Worm (Caenorhabditis elegans): ENCODE results near the gene F11C7.2.
A peak's percentile ranks its signal among the peaks of the same experiment; 100 is the strongest.

F11C7.2 gene

ce11 chrX:17386130-17386529 lies 10.5 kb upstream of the F11C7.2 start:
- TF ChIP-seq hlh-1 (tag; optimal IDR thresholded peaks at IDR 0.05) (no peak), flh-1 (GFP tag; optimal IDR thresholded peaks at IDR 0.05) (no peak), nhr-76 (tag; optimal IDR thresholded peaks at IDR 0.05) (no peak), pha-4 (tag; optimal IDR thresholded peaks at IDR 0.05) (no peak), nhr-12 (tag; optimal IDR thresholded peaks at IDR 0.05) (no peak), nhr-28 (tag; optimal IDR thresholded peaks at IDR 0.05) (no peak), lin-32 (GFP tag; optimal IDR thresholded peaks at IDR 0.05) (no peak), ceh-43 (GFP tag; optimal IDR thresholded peaks at IDR 0.05) (no peak), ceh-83 (GFP tag; optimal IDR thresholded peaks at IDR 0.05) (no peak), ztf-11 (tag; optimal IDR thresholded peaks at IDR 0.05) (no peak), bed-3 (GFP tag; optimal IDR thresholded peaks at IDR 0.05) (no peak), ceh-39 (tag; optimal IDR thresholded peaks at IDR 0.05) (no peak), snpc-4 (tag; optimal IDR thresholded peaks at IDR 0.05) (no peak), nhr-2 (tag; optimal IDR thresholded peaks at IDR 0.05) (no peak), lin-13 (tag; optimal IDR thresholded peaks at IDR 0.05) (no peak), cnd-1 (tag; optimal IDR thresholded peaks at IDR 0.05) (no peak), elt-3 (tag; optimal IDR thresholded peaks at IDR 0.05) (no peak)

- TF ChIP-seq ceh-83 (GFP tag; optimal IDR thresholded peaks at IDR 0.05) (no peak), M03D4.4 (tag; optimal IDR thresholded peaks at IDR 0.05) (no peak), cnd-1 (tag; optimal IDR thresholded peaks at IDR 0.05) (no peak), unc-120 (tag; optimal IDR thresholded peaks at IDR 0.05; ENCODE audit: poor library complexity, severe bottlenecking) (no peak), unc-62 (GFP tag; optimal IDR thresholded peaks at IDR 0.05) (no peak), ham-2 (GFP tag; optimal IDR thresholded peaks at IDR 0.05) (no peak), nhr-28 (tag; optimal IDR thresholded peaks at IDR 0.05) (no peak), bed-3 (GFP tag; optimal IDR thresholded peaks at IDR 0.05) (no peak), snpc-4 (tag; optimal IDR thresholded peaks at IDR 0.05) (no peak)
Measured at ce11 chrX:17390531-17390930, 6.1 kb upstream of the F11C7.2 start.

ce11 chrX:17391515-17391914 lies 5.1 kb upstream of the F11C7.2 start, which contains the start of gene F10D7.5:
F10D7.5 (minus strand) TSS chrX:17391615.
- no peak for TF ChIP-seq ceh-39 (tag; optimal IDR thresholded peaks at IDR 0.05)
- TF ChIP-seq nhr-76 (tag; optimal IDR thresholded peaks at IDR 0.05): no peak
- TF ChIP-seq ceh-43 (GFP tag; optimal IDR thresholded peaks at IDR 0.05): no peak
- TF ChIP-seq unc-62 (GFP tag; optimal IDR thresholded peaks at IDR 0.05): no peak
- TF ChIP-seq ztf-11 (tag; optimal IDR thresholded peaks at IDR 0.05): no peak
- TF ChIP-seq ham-2 (GFP tag; optimal IDR thresholded peaks at IDR 0.05): no peak
- no peak for TF ChIP-seq mls-2 (tag; optimal IDR thresholded peaks at IDR 0.05)
- no peak for TF ChIP-seq nhr-12 (tag; optimal IDR thresholded peaks at IDR 0.05)
- no peak for TF ChIP-seq ceh-83 (GFP tag; optimal IDR thresholded peaks at IDR 0.05)
- no peak for TF ChIP-seq mab-5 (tag; optimal IDR thresholded peaks at IDR 0.05)
- TF ChIP-seq M03D4.4 (tag; optimal IDR thresholded peaks at IDR 0.05): no peak

ce11 chrX:17392182-17392581 lies 4.4 kb upstream of the F11C7.2 start:
- no peak for TF ChIP-seq lin-32 (GFP tag; optimal IDR thresholded peaks at IDR 0.05)
- TF ChIP-seq unc-39 (tag; optimal IDR thresholded peaks at IDR 0.05): no peak
- TF ChIP-seq bed-3 (GFP tag; optimal IDR thresholded peaks at IDR 0.05): no peak
- TF ChIP-seq zip-8 (tag; optimal IDR thresholded peaks at IDR 0.05): no peak
- peak; percentile 49 for TF ChIP-seq lsy-2 (tag; optimal IDR thresholded peaks at IDR 0.05)
- TF ChIP-seq ceh-83 (GFP tag; optimal IDR thresholded peaks at IDR 0.05): no peak
- TF ChIP-seq ceh-39 (tag; optimal IDR thresholded peaks at IDR 0.05): no peak
- TF ChIP-seq ztf-11 (tag; optimal IDR thresholded peaks at IDR 0.05): no peak
- TF ChIP-seq ces-1 (GFP tag; optimal IDR thresholded peaks at IDR 0.05): peak; percentile 91
- peak; percentile 2 for TF ChIP-seq cnd-1 (tag; optimal IDR thresholded peaks at IDR 0.05)
- no peak for TF ChIP-seq ham-2 (GFP tag; optimal IDR thresholded peaks at IDR 0.05)
- TF ChIP-seq nhr-28 (tag; optimal IDR thresholded peaks at IDR 0.05): no peak
- no peak for TF ChIP-seq sem-2 (GFP tag; optimal IDR thresholded peaks at IDR 0.05)
- TF ChIP-seq mab-5 (tag; optimal IDR thresholded peaks at IDR 0.05): no peak
- TF ChIP-seq nhr-76 (tag; optimal IDR thresholded peaks at IDR 0.05): no peak
- no peak for TF ChIP-seq nhr-2 (tag; optimal IDR thresholded peaks at IDR 0.05)
- no peak for TF ChIP-seq unc-62 (GFP tag; optimal IDR thresholded peaks at IDR 0.05)
- no peak for TF ChIP-seq ceh-43 (GFP tag; optimal IDR thresholded peaks at IDR 0.05)
- TF ChIP-seq hlh-1 (tag; optimal IDR thresholded peaks at IDR 0.05): peak; percentile 74
- TF ChIP-seq snpc-4 (tag; optimal IDR thresholded peaks at IDR 0.05): no peak
- TF ChIP-seq tbx-8 (GFP tag; optimal IDR thresholded peaks at IDR 0.05): no peak
- TF ChIP-seq flh-1 (GFP tag; optimal IDR thresholded peaks at IDR 0.05): no peak
- TF ChIP-seq lin-13 (tag; optimal IDR thresholded peaks at IDR 0.05): peak; percentile 74
- no peak for TF ChIP-seq blmp-1 (tag; optimal IDR thresholded peaks at IDR 0.05)
- TF ChIP-seq nhr-237 (tag; optimal IDR thresholded peaks at IDR 0.05): peak; percentile 62
- peak; percentile 28 for TF ChIP-seq sptf-1 (tag; optimal IDR thresholded peaks at IDR 0.05)
- no peak for TF ChIP-seq M03D4.4 (tag; optimal IDR thresholded peaks at IDR 0.05)
- TF ChIP-seq drap-1 (GFP tag; optimal IDR thresholded peaks at IDR 0.05): no peak
- no peak for TF ChIP-seq mls-2 (tag; optimal IDR thresholded peaks at IDR 0.05)
- TF ChIP-seq mep-1 (tag; optimal IDR thresholded peaks at IDR 0.05): peak; percentile 94
- TF ChIP-seq pha-4 (tag; optimal IDR thresholded peaks at IDR 0.05): peak; percentile 79
- TF ChIP-seq nhr-12 (tag; optimal IDR thresholded peaks at IDR 0.05): no peak
- peak; percentile 49 for TF ChIP-seq unc-120 (tag; optimal IDR thresholded peaks at IDR 0.05; ENCODE audit: poor library complexity, severe bottlenecking)
- TF ChIP-seq elt-1 (tag; optimal IDR thresholded peaks at IDR 0.05; ENCODE audit: borderline replicate concordance, insufficient read depth): no peak
- no peak for TF ChIP-seq elt-3 (tag; optimal IDR thresholded peaks at IDR 0.05)

Data from whole organism, mixed stage, embryonic.